Worm (Caenorhabditis elegans): ENCODE results near the gene dlat-1.
"Not testable (repeated sequence)": the region's sequence is repeated elsewhere in the genome, so short reads cannot be mapped to it uniquely, and the experiment has no call there.

dlat-1 gene

DNA sequence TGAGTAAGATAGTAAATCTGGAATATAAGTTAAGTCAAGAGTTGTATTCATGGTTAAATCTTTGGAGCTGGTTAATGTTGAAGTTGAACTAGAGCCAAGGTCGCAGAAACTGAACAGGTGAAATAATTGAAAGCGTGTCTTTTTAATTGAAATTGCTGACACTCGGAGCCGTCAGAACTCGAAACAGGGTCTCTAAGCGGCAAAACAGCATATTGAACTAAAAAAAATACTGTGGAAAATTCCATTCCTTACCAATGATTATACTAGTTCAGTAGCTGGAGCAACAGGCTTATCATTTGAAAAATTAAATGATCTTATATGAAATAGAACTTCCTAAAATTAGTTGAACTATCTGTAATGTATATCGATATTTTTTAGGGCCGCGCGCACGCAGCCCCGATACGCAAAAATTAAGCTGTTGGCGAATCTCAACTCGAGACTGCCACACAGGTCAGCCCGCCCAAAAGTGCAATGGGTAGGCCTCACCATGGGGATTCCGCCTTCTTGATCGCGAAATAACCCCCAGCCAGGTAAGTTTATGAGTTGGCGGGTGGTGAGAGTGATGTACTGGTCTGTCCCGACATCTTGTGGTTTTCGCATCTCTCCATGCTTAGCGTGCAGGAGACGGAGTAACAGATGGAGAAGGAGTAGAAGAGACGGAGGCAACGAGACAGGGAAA, 21.2 kb upstream of the dlat-1 start, which contains the start of gene srz-97 (continued):
- no peak for TF ChIP-seq Y55F3AM.14 (GFP tag; optimal IDR thresholded peaks at IDR 0.05)
- no peak for TF ChIP-seq nhr-25 (tag; optimal IDR thresholded peaks at IDR 0.05)
- TF ChIP-seq alr-1 (tag; optimal IDR thresholded peaks at IDR 0.05), result no peak
- TF ChIP-seq ztf-4 (tag; optimal IDR thresholded peaks at IDR 0.05), result no peak
- TF ChIP-seq ZK546.5 (tag; optimal IDR thresholded peaks at IDR 0.05), result no peak
- peak; percentile 5 for TF ChIP-seq C34F6.9 (tag; optimal IDR thresholded peaks at IDR 0.05)
- TF ChIP-seq ceh-82 (tag; optimal IDR thresholded peaks at IDR 0.05), result no peak
- TF ChIP-seq ama-1 (optimal IDR thresholded peaks at IDR 0.05), result peak; percentile 7
- no peak for TF ChIP-seq elt-1 (tag; optimal IDR thresholded peaks at IDR 0.05)
- TF ChIP-seq ztf-11 (tag; optimal IDR thresholded peaks at IDR 0.05), result no peak
- TF ChIP-seq mbf-1 (tag; optimal IDR thresholded peaks at IDR 0.05), result no peak
- no peak for TF ChIP-seq nhr-237 (tag; optimal IDR thresholded peaks at IDR 0.05)

ce11 chrV:14464368-14464767, 17.3 kb upstream of the dlat-1 start, which contains the start of gene F08H9.4:
F08H9.4 (minus strand) TSS chrV:14464428.
- TF ChIP-seq unc-55 (GFP tag; optimal IDR thresholded peaks at IDR 0.05) (peak; percentile 20), peb-1 (tag; optimal IDR thresholded peaks at IDR 0.05) (no peak), C34F6.9 (tag; optimal IDR thresholded peaks at IDR 0.05) (peak; percentile 45), unc-39 (tag; optimal IDR thresholded peaks at IDR 0.05) (no peak), R02D3.7 (tag; optimal IDR thresholded peaks at IDR 0.05) (no peak), nhr-129 (tag; optimal IDR thresholded peaks at IDR 0.05) (peak; percentile 0)

DNA sequence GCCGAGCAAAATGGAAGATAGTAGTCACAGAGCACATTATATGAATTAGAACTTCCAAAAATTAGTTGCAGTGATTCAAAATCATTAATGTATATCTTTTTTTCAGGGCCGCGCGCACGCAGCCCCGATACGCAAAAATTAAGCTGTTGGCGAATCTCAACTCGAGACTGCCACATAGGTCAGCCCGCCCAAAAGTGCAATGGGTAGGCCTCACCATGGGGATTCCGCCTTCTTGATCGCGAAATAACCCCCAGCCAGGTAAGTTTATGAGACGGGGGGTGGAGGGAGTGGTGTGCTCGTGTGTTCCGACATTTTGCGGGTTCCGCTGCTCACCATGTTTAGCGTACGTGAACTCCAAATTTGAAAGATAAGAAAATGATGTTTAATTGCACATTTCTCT, 16.0 kb upstream of the dlat-1 start, which contains the start of gene F08H9.3:
Gene F08H9.3, minus strand, starts transcription at position 252 of the 400 bp plus-strand sequence.
- TF ChIP-seq gmeb-1 (tag; optimal IDR thresholded peaks at IDR 0.05) (peak; percentile 9), sma-9 (GFP tag; optimal IDR thresholded peaks at IDR 0.05) (peak; percentile 39), snpc-4 (tag; optimal IDR thresholded peaks at IDR 0.05) (peak; percentile 85)
- not testable (repeated sequence) for TF ChIP-seq sma-9 (tag; optimal IDR thresholded peaks at IDR 0.05)

ce11 chrV:14462653-14463052, 15.6 kb upstream of the dlat-1 start:
- no peak for TF ChIP-seq mbf-1 (tag; optimal IDR thresholded peaks at IDR 0.05)
- no peak for TF ChIP-seq ztf-11 (tag; optimal IDR thresholded peaks at IDR 0.05)
- TF ChIP-seq sma-3 (GFP tag; optimal IDR thresholded peaks at IDR 0.05), result no peak
- TF ChIP-seq nhr-21 (tag; optimal IDR thresholded peaks at IDR 0.05), result no peak
- no peak for TF ChIP-seq elt-3 (tag; optimal IDR thresholded peaks at IDR 0.05)
- no peak for TF ChIP-seq lin-11 (tag; optimal IDR thresholded peaks at IDR 0.05)
- TF ChIP-seq unc-55 (GFP tag; optimal IDR thresholded peaks at IDR 0.05), result no peak
- no peak for TF ChIP-seq F13H6.1 (tag; optimal IDR thresholded peaks at IDR 0.05)
- TF ChIP-seq nhr-10 (tag; optimal IDR thresholded peaks at IDR 0.05), result no peak
- TF ChIP-seq lin-13 (GFP tag; optimal IDR thresholded peaks at IDR 0.05), result no peak
- TF ChIP-seq zag-1 (tag; optimal IDR thresholded peaks at IDR 0.05), result no peak
- no peak for TF ChIP-seq elt-1 (tag; optimal IDR thresholded peaks at IDR 0.05)
- TF ChIP-seq snpc-4 (tag; optimal IDR thresholded peaks at IDR 0.05), result no peak
- no peak for TF ChIP-seq aly-2 (tag; optimal IDR thresholded peaks at IDR 0.05)
- no peak for TF ChIP-seq unc-39 (tag; optimal IDR thresholded peaks at IDR 0.05)
- TF ChIP-seq dmd-4 (tag; optimal IDR thresholded peaks at IDR 0.05), result no peak
- no peak for TF ChIP-seq mab-5 (tag; optimal IDR thresholded peaks at IDR 0.05)
- no peak for TF ChIP-seq nhr-12 (tag; optimal IDR thresholded peaks at IDR 0.05)

- TF ChIP-seq sma-9 (GFP tag; optimal IDR thresholded peaks at IDR 0.05), result no peak
- TF ChIP-seq sma-9 (tag; optimal IDR thresholded peaks at IDR 0.05), result no peak
- no peak for TF ChIP-seq dmd-4 (tag; optimal IDR thresholded peaks at IDR 0.05)
- no peak for TF ChIP-seq nhr-6 (tag; optimal IDR thresholded peaks at IDR 0.05)
- no peak for TF ChIP-seq zag-1 (tag; optimal IDR thresholded peaks at IDR 0.05)
- no peak for TF ChIP-seq ceh-82 (tag; optimal IDR thresholded peaks at IDR 0.05)
- TF ChIP-seq lin-13 (GFP tag; optimal IDR thresholded peaks at IDR 0.05), result no peak
- no peak for TF ChIP-seq mbf-1 (tag; optimal IDR thresholded peaks at IDR 0.05)
- no peak for TF ChIP-seq crh-2 (tag; optimal IDR thresholded peaks at IDR 0.05)
- TF ChIP-seq sem-4 (tag; optimal IDR thresholded peaks at IDR 0.05), result no peak
These were observed 13.6 kb upstream of the dlat-1 start, which contains the start of gene F08H9.2 for ce11 chrV:14460615-14461102. F08H9.2 (plus strand) TSS chrV:14460665.
